Worm (Caenorhabditis elegans) whole organism, L4/young adult: Measurements from ENCODE around the gene cpg-8.

ENCODE experiments used
- W03F9.2 ChIP-seq: fragments of 150-350 bp; optimal IDR thresholded peaks from 2 replicates; lab custom pipeline; 2014; ENCODE audit warnings: missing biosample characterization, missing genetic modification characterization
- him-1 ChIP-seq: sonication (generic microtip); optimal IDR thresholded peaks from 2 replicates; lab custom pipeline; 2016; ENCODE audit warnings: missing genotype, missing genetic modification reagents, missing genetic modification characterization, missing compliant biosample characterization

- no peak for TF ChIP-seq him-1 (tag; lab: Kevin White, UChicago)
- no peak for TF ChIP-seq W03F9.2 (tag; lab: Kevin White, UChicago)
These were observed 26.6 kb downstream of the cpg-8 start, which contains the start of gene srx-73 for ce11 chrV:4665651-4666050.
